Worm (Caenorhabditis elegans) whole organism, L3 larva: ENCODE data around the gene F09G2.2.

Experiments
- ZK546.5 ChIP-seq: sonication (generic microtip); optimal IDR thresholded peaks from 2 replicates; lab custom pipeline; 2017; ENCODE audit warnings: missing biosample characterization, missing genetic modification characterization
- lin-39 ChIP-seq: fragments of 150-350 bp; optimal IDR thresholded peaks from 2 replicates; lab custom pipeline; 2018; ENCODE audit warnings: missing biosample characterization, missing genetic modification reagents, missing genetic modification characterization
- nhr-25 ChIP-seq: sonication (generic microtip); optimal IDR thresholded peaks from 2 replicates; lab custom pipeline; 2017; ENCODE audit warnings: missing biosample characterization, missing genetic modification characterization
- nhr-28 ChIP-seq: fragments of 150-350 bp; optimal IDR thresholded peaks from 2 replicates; lab custom pipeline; 2014; ENCODE audit warnings: missing biosample characterization, missing genetic modification characterization
- nhr-77 ChIP-seq: fragments of 150-350 bp; optimal IDR thresholded peaks from 2 replicates; lab custom pipeline; 2014; ENCODE audit warnings: missing biosample characterization, missing genetic modification characterization
- pqm-1 ChIP-seq: fragments of 150-350 bp; optimal IDR thresholded peaks from 2 replicates; lab custom pipeline; 2017; ENCODE audit warnings: missing biosample characterization, missing genetic modification characterization, inconsistent platforms
- skn-1 ChIP-seq: fragments of 150-350 bp; optimal IDR thresholded peaks from 2 replicates; lab custom pipeline; 2014; ENCODE audit warnings: missing biosample characterization, missing genetic modification characterization
- snpc-4 ChIP-seq: fragments of 150-350 bp; optimal IDR thresholded peaks from 2 replicates; lab custom pipeline; 2014; ENCODE audit warnings: missing biosample characterization, missing genetic modification characterization
- unc-39 ChIP-seq: sonication (generic microtip); optimal IDR thresholded peaks from 4 replicates; lab custom pipeline; 2017; ENCODE audit warnings: missing biosample characterization, missing genetic modification characterization
- unc-62 ChIP-seq: fragments of 150-350 bp; sonication (generic microtip); optimal IDR thresholded peaks from 4 replicates; lab custom pipeline; 2014; ENCODE audit warnings: missing biosample characterization, missing genetic modification reagents, missing genetic modification characterization
- zag-1 ChIP-seq: fragments of 150-350 bp; optimal IDR thresholded peaks from 2 replicates; lab custom pipeline; 2014; ENCODE audit warnings: missing biosample characterization, missing genetic modification characterization
- ztf-4 ChIP-seq: fragments of 150-350 bp; optimal IDR thresholded peaks from 2 replicates; lab custom pipeline; 2014; ENCODE audit warnings: missing biosample characterization, missing genetic modification characterization

ce11 chrV:7196498-7196966 is at the start of gene F09G2.2:
- TF ChIP-seq skn-1 (peak; percentile 90), nhr-77 (no peak), nhr-25 (tag; lab: Kevin White, UChicago) (peak; percentile 96), lin-39 (tag; lab: Kevin White, UChicago) (peak; percentile 97), pqm-1 (tag; lab: Kevin White, UChicago) (peak; percentile 75), zag-1 (tag; lab: Kevin White, UChicago) (no peak), nhr-28 (tag; lab: Kevin White, UChicago) (no peak), ztf-4 (tag; lab: Kevin White, UChicago) (peak; percentile 32), ZK546.5 (tag; lab: Kevin White, UChicago) (peak; percentile 16), snpc-4 (tag; lab: Kevin White, UChicago) (peak; percentile 82), unc-62 (no peak), unc-39 (tag; lab: Kevin White, UChicago) (no peak)
